Worm (Caenorhabditis elegans): ENCODE data around the gene F39G3.2.

ce11 chrV:4754684-4755211 lies 17.1 kb downstream of the F39G3.2 start:
- TF ChIP-seq aly-1 (tag; optimal IDR thresholded peaks at IDR 0.05): no peak
- no peak for TF ChIP-seq ceh-13 (GFP tag; optimal IDR thresholded peaks at IDR 0.05)
- no peak for TF ChIP-seq ceh-36 (tag; optimal IDR thresholded peaks at IDR 0.05)
- no peak for TF ChIP-seq ama-1 (optimal IDR thresholded peaks at IDR 0.05)
- TF ChIP-seq tra-4 (tag; optimal IDR thresholded peaks at IDR 0.05): no peak
- TF ChIP-seq hmbx-1 (tag; optimal IDR thresholded peaks at IDR 0.05): no peak
- no peak for TF ChIP-seq pes-1 (GFP tag; IDR thresholded peaks at IDR 0.05)
- TF ChIP-seq tbx-11 (GFP tag; IDR thresholded peaks at IDR 0.05): no peak
- no peak for TF ChIP-seq ets-7 (tag; optimal IDR thresholded peaks at IDR 0.05)
- no peak for TF ChIP-seq scrt-1 (GFP tag; IDR thresholded peaks at IDR 0.05)
- TF ChIP-seq hmg-4 (GFP tag; optimal IDR thresholded peaks at IDR 0.05): no peak
- no peak for TF ChIP-seq F13C5.2 (tag; optimal IDR thresholded peaks at IDR 0.05)
